Fruit fly (Drosophila melanogaster): ENCODE results near the gene CG42327.
A peak's percentile ranks its signal among the peaks of the same experiment; 100 is the strongest.

The CG42327 gene

DNA sequence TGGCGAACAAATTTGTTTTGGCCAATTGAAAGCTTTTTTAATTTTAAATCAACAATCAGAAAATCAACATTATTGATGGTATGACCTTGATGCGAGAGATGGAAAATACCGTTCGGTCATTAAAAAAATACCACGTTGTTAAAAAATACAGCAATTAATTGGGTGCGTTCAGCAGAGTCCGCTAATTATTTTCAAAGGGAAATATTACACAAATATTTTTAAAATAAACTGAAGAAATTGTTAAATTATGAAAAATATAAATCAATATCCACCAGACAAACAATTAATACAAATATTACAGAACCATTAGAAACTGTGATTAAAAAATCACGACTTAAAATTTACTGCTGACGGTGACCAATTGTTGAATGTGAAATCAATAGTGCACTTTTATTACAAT is 22.1 kb downstream of the CG42327 start, which contains the start of gene CG18476 (continued):
- peak; percentile 77 for TF ChIP-seq CG16815 (GFP tag; optimal IDR thresholded peaks at IDR 0.05)
- peak; percentile 52 to 95 for TF ChIP-seq Hr51 (GFP tag; optimal IDR thresholded peaks at IDR 0.05)
- peak; percentile 67; the same call in 1 of the 2 replicates for TF ChIP-seq sim (GFP tag; IDR thresholded peaks at IDR 0.05)
- TF ChIP-seq ewg (GFP tag; optimal IDR thresholded peaks at IDR 0.05) = peak; percentile 75
- TF ChIP-seq BtbVII (GFP tag; optimal IDR thresholded peaks at IDR 0.05) = peak; percentile 69
- peak; percentile 77 for TF ChIP-seq Bteb2 (GFP tag; optimal IDR thresholded peaks at IDR 0.05)
- peak in 1 of 2 experiments; percentile 89 for TF ChIP-seq Eip74EF (GFP tag; optimal IDR thresholded peaks at IDR 0.05)
- TF ChIP-seq CG14965 (GFP tag; optimal IDR thresholded peaks at IDR 0.05; ENCODE audit: borderline replicate concordance) = no peak
- peak; percentile 95 for TF ChIP-seq Ptx1 (GFP tag; IDR thresholded peaks at IDR 0.05)
- TF ChIP-seq CG9876 (GFP tag; optimal IDR thresholded peaks at IDR 0.05) = no peak
- no peak for TF ChIP-seq amos (GFP tag; IDR thresholded peaks at IDR 0.05; ENCODE audit: partially characterized antibody)
- peak; percentile 81 for TF ChIP-seq Hmx (GFP tag; optimal IDR thresholded peaks at IDR 0.05)
- peak; percentile 87 for TF ChIP-seq lilli (GFP tag; optimal IDR thresholded peaks at IDR 0.05)
- TF ChIP-seq Mes4 (GFP tag; optimal IDR thresholded peaks at IDR 0.05) = peak; percentile 51
- peak; percentile 85 for TF ChIP-seq exex (tag; optimal IDR thresholded peaks at IDR 0.05)
- TF ChIP-seq Hsf (GFP tag; optimal IDR thresholded peaks at IDR 0.05) = peak; percentile 91
- peak; percentile 38 for TF ChIP-seq Side (GFP tag; optimal IDR thresholded peaks at IDR 0.05)
- TF ChIP-seq CG12071 (GFP tag; optimal IDR thresholded peaks at IDR 0.05) = peak; percentile 39
- TF ChIP-seq CG4424 (GFP tag; optimal IDR thresholded peaks at IDR 0.05) = peak; percentile 91
- TF ChIP-seq CG5180 (GFP tag; optimal IDR thresholded peaks at IDR 0.05) = peak; percentile 74
- TF ChIP-seq CG31388 (GFP tag; optimal IDR thresholded peaks at IDR 0.05) = peak; percentile 75
- peak; percentile 79 for TF ChIP-seq ham (GFP tag; IDR thresholded peaks at IDR 0.05)
- peak; percentile 93 for TF ChIP-seq tap (tag; optimal IDR thresholded peaks at IDR 0.05)
- peak; percentile 64 for TF ChIP-seq CG6854 (GFP tag; optimal IDR thresholded peaks at IDR 0.05)
- TF ChIP-seq Stat92E (GFP tag; optimal IDR thresholded peaks at IDR 0.05) = peak in 1 of 3 experiments; percentile 50
- peak; percentile 92 for TF ChIP-seq Blimp-1 (GFP tag; optimal IDR thresholded peaks at IDR 0.05)
- peak; percentile 28 for TF ChIP-seq CG10565 (GFP tag; optimal IDR thresholded peaks at IDR 0.05)
- TF ChIP-seq cwo (GFP tag; optimal IDR thresholded peaks at IDR 0.05) = peak; percentile 79
- peak; percentile 69 for TF ChIP-seq YL-1 (GFP tag; optimal IDR thresholded peaks at IDR 0.05)
- peak; percentile 94 for TF ChIP-seq PHDP (tag; optimal IDR thresholded peaks at IDR 0.05)
- TF ChIP-seq CG8089 (GFP tag; optimal IDR thresholded peaks at IDR 0.05) = peak; percentile 33
- TF ChIP-seq Deaf1 (tag; optimal IDR thresholded peaks at IDR 0.05) = peak; percentile 77
- TF ChIP-seq MBD-R2 (GFP tag; IDR thresholded peaks at IDR 0.05) = peak; percentile 90
- peak; percentile 75 for TF ChIP-seq gfzf (GFP tag; optimal IDR thresholded peaks at IDR 0.05)
- TF ChIP-seq trem (tag; optimal IDR thresholded peaks at IDR 0.05) = peak; percentile 93
- TF ChIP-seq CG31441 (GFP tag; IDR thresholded peaks at IDR 0.05) = peak; percentile 100
- peak; percentile 67 for TF ChIP-seq Hand (GFP tag; optimal IDR thresholded peaks at IDR 0.05)
- TF ChIP-seq CG15696 (tag; optimal IDR thresholded peaks at IDR 0.05) = peak; percentile 93
- peak; percentile 68; the same call in 1 of the 2 replicates for TF ChIP-seq Gsc (GFP tag; IDR thresholded peaks at IDR 0.05)
- peak; percentile 54 for TF ChIP-seq ftz-f1 (GFP tag; optimal IDR thresholded peaks at IDR 0.05)
- TF ChIP-seq odd (GFP tag; optimal IDR thresholded peaks at IDR 0.05) = peak; percentile 74
- TF ChIP-seq CG6791 (GFP tag; IDR thresholded peaks at IDR 0.05; ENCODE audit: partially characterized antibody) = no peak
- peak; percentile 91 for TF ChIP-seq H15 (GFP tag; IDR thresholded peaks at IDR 0.05)
- peak; percentile 57 for TF ChIP-seq CG30431 (GFP tag; optimal IDR thresholded peaks at IDR 0.05)
- TF ChIP-seq Lpt (GFP tag; optimal IDR thresholded peaks at IDR 0.05) = no peak
- peak; percentile 91 for TF ChIP-seq Hmr (GFP tag; optimal IDR thresholded peaks at IDR 0.05)
- peak; percentile 91 for TF ChIP-seq CG9932 (GFP tag; IDR thresholded peaks at IDR 0.05)
- TF ChIP-seq prd (optimal IDR thresholded peaks at IDR 0.05) = no peak
- peak; percentile 96 for TF ChIP-seq prd (GFP tag; IDR thresholded peaks at IDR 0.05)
- no peak for TF ChIP-seq sna (GFP tag; IDR thresholded peaks at IDR 0.05; ENCODE audit: partially characterized antibody)
